Worm (Caenorhabditis elegans) whole organism, L2 larva: Measurements from ENCODE around the gene clec-196.

Experiments
- C34F6.9 ChIP-seq: fragments of 150-350 bp; optimal IDR thresholded peaks from 2 replicates; lab custom pipeline; 2014; ENCODE audit warnings: missing biosample characterization, missing genetic modification characterization
- F13H6.1 ChIP-seq: sonication (generic microtip); optimal IDR thresholded peaks from 2 replicates; lab custom pipeline; 2016; ENCODE audit warnings: missing genetic modification characterization, missing compliant biosample characterization
- R02D3.7 ChIP-seq: fragments of 150-350 bp; optimal IDR thresholded peaks from 2 replicates; lab custom pipeline; 2014; ENCODE audit warnings: missing biosample characterization, missing genetic modification characterization
- Y55F3AM.14 ChIP-seq: fragments of 200-800 bp; sonication (Bioruptor generic); optimal IDR thresholded peaks from 2 replicates; lab custom pipeline; 2018; ENCODE audit warnings: mild to moderate bottlenecking, missing genetic modification characterization, missing compliant biosample characterization
- ZK546.5 ChIP-seq: sonication (generic microtip); optimal IDR thresholded peaks from 2 replicates; lab custom pipeline; 2017; ENCODE audit warnings: missing biosample characterization, missing genetic modification characterization
- alr-1 ChIP-seq: fragments of 150-350 bp; optimal IDR thresholded peaks from 2 replicates; lab custom pipeline; 2014; ENCODE audit warnings: missing biosample characterization, missing genetic modification characterization
- ama-1 ChIP-seq: fragments of 150-350 bp; optimal IDR thresholded peaks from 2 replicates; lab custom pipeline; 2018; ENCODE audit warnings: inconsistent platforms
- blmp-1 ChIP-seq: sonication (generic microtip); optimal IDR thresholded peaks from 2 replicates; lab custom pipeline; 2017; ENCODE audit warnings: missing genetic modification characterization, mild to moderate bottlenecking, missing compliant biosample characterization, antibody characterized with exemption, moderate library complexity; ENCODE audit not compliant: insufficient read depth
- ceh-16 ChIP-seq: fragments of 150-350 bp; optimal IDR thresholded peaks from 2 replicates; lab custom pipeline; 2014; ENCODE audit warnings: missing biosample characterization, missing genetic modification characterization
- crh-2 ChIP-seq: sonication (generic microtip); optimal IDR thresholded peaks from 2 replicates; lab custom pipeline; 2017; ENCODE audit warnings: missing biosample characterization, missing genetic modification characterization
- dmd-4 ChIP-seq: sonication (generic microtip); optimal IDR thresholded peaks from 2 replicates; lab custom pipeline; 2017; ENCODE audit warnings: missing biosample characterization, missing genetic modification characterization
- egl-27 ChIP-seq: sonication (generic microtip); optimal IDR thresholded peaks from 3 replicates; lab custom pipeline; 2017; ENCODE audit warnings: missing biosample characterization, missing genetic modification reagents, missing genetic modification characterization
- lin-11 ChIP-seq: fragments of 150-350 bp; sonication (generic microtip); optimal IDR thresholded peaks from 2 replicates; lab custom pipeline; 2014; ENCODE audit warnings: missing biosample characterization, missing genetic modification characterization, inconsistent platforms, mixed read lengths
- lin-13 ChIP-seq: fragments of 150-350 bp; optimal IDR thresholded peaks from 2 replicates; lab custom pipeline; 2014; ENCODE audit warnings: missing biosample characterization, missing genetic modification reagents, missing genetic modification characterization
- lsy-2 ChIP-seq, 2 experiments: fragments of 150-350 bp in 1 of 2; sonication (generic microtip) in 1 of 2; optimal IDR thresholded peaks; 2 replicates each; lab custom pipeline; 2014 to 2017; ENCODE audit warnings: missing biosample characterization in 2 of 2, missing genetic modification characterization in 2 of 2
- mbf-1 ChIP-seq: sonication (generic microtip); optimal IDR thresholded peaks from 2 replicates; lab custom pipeline; 2017; ENCODE audit warnings: missing biosample characterization, missing genetic modification characterization
- nhr-11 ChIP-seq: fragments of 150-350 bp; optimal IDR thresholded peaks from 2 replicates; lab custom pipeline; 2014; ENCODE audit warnings: missing biosample characterization, missing genetic modification characterization
- nhr-129 ChIP-seq: fragments of 150-350 bp; optimal IDR thresholded peaks from 2 replicates; lab custom pipeline; 2014; ENCODE audit warnings: missing biosample characterization, missing genetic modification characterization
- nhr-23 ChIP-seq: fragments of 150-350 bp; optimal IDR thresholded peaks from 2 replicates; lab custom pipeline; 2014; ENCODE audit warnings: missing biosample characterization, missing genetic modification reagents, missing genetic modification characterization
- nhr-25 ChIP-seq: fragments of 150-350 bp; sonication (generic microtip); optimal IDR thresholded peaks from 3 replicates; lab custom pipeline; 2014; ENCODE audit warnings: missing biosample characterization, missing genetic modification characterization
- peb-1 ChIP-seq: fragments of 150-350 bp; optimal IDR thresholded peaks from 2 replicates; lab custom pipeline; 2014; ENCODE audit warnings: missing biosample characterization, missing genetic modification characterization
- skn-1 ChIP-seq: sonication (generic microtip); optimal IDR thresholded peaks from 2 replicates; lab custom pipeline; 2017; ENCODE audit warnings: missing biosample characterization, missing genetic modification characterization
- sma-3 ChIP-seq: sonication (generic microtip); optimal IDR thresholded peaks from 2 replicates; lab custom pipeline; 2016; ENCODE audit warnings: missing genetic modification reagents, missing genetic modification characterization, missing compliant biosample characterization
- sma-9 ChIP-seq, 2 experiments: fragments of 150-350 bp in 1 of 2; sonication (generic microtip) in 1 of 2; optimal IDR thresholded peaks; 2 replicates each; lab custom pipeline; 2014 to 2016; ENCODE audit warnings: missing genetic modification characterization in 2 of 2, mild to moderate bottlenecking in 1 of 2, missing biosample characterization in 1 of 2, missing compliant biosample characterization in 1 of 2, missing genetic modification reagents in 1 of 2, moderate library complexity in 1 of 2
- unc-55 ChIP-seq: fragments of 150-350 bp; sonication (generic microtip); optimal IDR thresholded peaks from 3 replicates; lab custom pipeline; 2014; ENCODE audit warnings: missing biosample characterization, missing genetic modification reagents, missing genetic modification characterization
- zag-1 ChIP-seq: fragments of 150-350 bp; optimal IDR thresholded peaks from 2 replicates; lab custom pipeline; 2014; ENCODE audit warnings: missing biosample characterization, missing genetic modification characterization
- ztf-4 ChIP-seq: fragments of 150-350 bp; optimal IDR thresholded peaks from 2 replicates; lab custom pipeline; 2014; ENCODE audit warnings: missing biosample characterization, missing genetic modification characterization

Gene clec-196

ce11 chrIV:17281060-17282021, 4.6 kb downstream of the clec-196 start (continued):
- TF ChIP-seq nhr-129 (tag; lab: Kevin White, UChicago) (peak; percentile 69), egl-27 (tag; lab: Kevin White, UChicago) (no peak), alr-1 (tag; lab: Kevin White, UChicago) (no peak), ama-1 (lab: Kevin White, UChicago) (peak; percentile 99), sma-9 (GFP tag; optimal IDR thresholded peaks at IDR 0.05; lab: Kevin White, UChicago) (peak; percentile 52), sma-9 (tag; optimal IDR thresholded peaks at IDR 0.05; lab: Kevin White, UChicago) (no peak), ZK546.5 (tag; lab: Kevin White, UChicago) (no peak), nhr-25 (tag; lab: Kevin White, UChicago) (peak; percentile 26), Y55F3AM.14 (GFP tag; lab: Kevin White, UChicago) (peak; percentile 71), nhr-11 (peak; percentile 71), mbf-1 (tag; lab: Kevin White, UChicago) (peak; percentile 24)

- no peak for TF ChIP-seq sma-3 (GFP tag; lab: Kevin White, UChicago)
- TF ChIP-seq lin-11 (tag; lab: Kevin White, UChicago): no peak
- TF ChIP-seq blmp-1 (tag; lab: Kevin White, UChicago): no peak
- TF ChIP-seq ZK546.5 (tag; lab: Kevin White, UChicago): no peak
- TF ChIP-seq nhr-25 (tag; lab: Kevin White, UChicago): no peak
These were observed 7.3 kb downstream of the clec-196 start, which contains the start of gene nra-1 for ce11 chrIV:17284099-17284498. TSS of gene nra-1 (minus strand) at chrIV:17284199.

- TF ChIP-seq peb-1 (tag; lab: Kevin White, UChicago): no peak
- no peak for TF ChIP-seq mbf-1 (tag; lab: Kevin White, UChicago)
- peak; percentile 91 for TF ChIP-seq unc-55 (GFP tag; lab: Kevin White, UChicago)
- TF ChIP-seq skn-1 (tag; lab: Kevin White, UChicago): no peak
- TF ChIP-seq lsy-2 (tag; optimal IDR thresholded peaks at IDR 0.05; lab: Kevin White, UChicago): peak in 1 of 2 experiments; percentile 56
- TF ChIP-seq zag-1: peak; percentile 31
- peak; percentile 69 for TF ChIP-seq crh-2 (tag; lab: Kevin White, UChicago)
- no peak for TF ChIP-seq dmd-4 (tag; lab: Kevin White, UChicago)
- TF ChIP-seq sma-9 (GFP tag; optimal IDR thresholded peaks at IDR 0.05; lab: Kevin White, UChicago): peak; percentile 66
- TF ChIP-seq sma-9 (tag; optimal IDR thresholded peaks at IDR 0.05; lab: Kevin White, UChicago): no peak
- TF ChIP-seq C34F6.9 (tag; lab: Kevin White, UChicago): peak; percentile 52
- peak; percentile 7 for TF ChIP-seq lin-13 (GFP tag; lab: Kevin White, UChicago)
- TF ChIP-seq alr-1 (tag; lab: Kevin White, UChicago): no peak
- no peak for TF ChIP-seq lin-11 (tag; lab: Kevin White, UChicago)
- TF ChIP-seq nhr-129 (tag; lab: Kevin White, UChicago): peak; percentile 50
- TF ChIP-seq ztf-4 (tag; lab: Kevin White, UChicago): peak; percentile 18
These were observed 8.5 kb downstream of the clec-196 start for ce11 chrIV:17285263-17285662.

- TF ChIP-seq nhr-129 (tag; lab: Kevin White, UChicago) (peak; percentile 55), ztf-4 (tag; lab: Kevin White, UChicago) (no peak), F13H6.1 (tag; lab: Kevin White, UChicago) (no peak)
These were observed 11.3 kb downstream of the clec-196 start, which contains the start of gene zipt-7.1 for ce11 chrIV:17287908-17288675. TSS of gene zipt-7.1 (minus strand) at chrIV:17288139.

ce11 chrIV:17291629-17292199, 15.0 kb downstream of the clec-196 start, which contains the start of the genes T28F3.11 and slc-17.4:
TSS of gene T28F3.11 (minus strand) at chrIV:17291679.
TSS of gene slc-17.4 (minus strand) at chrIV:17291733.
- TF ChIP-seq R02D3.7 (tag; lab: Kevin White, UChicago) (no peak), C34F6.9 (tag; lab: Kevin White, UChicago) (no peak), nhr-23 (tag; lab: Kevin White, UChicago) (no peak), unc-55 (GFP tag; lab: Kevin White, UChicago) (peak; percentile 4), ceh-16 (tag; lab: Kevin White, UChicago) (no peak), nhr-25 (tag; lab: Kevin White, UChicago) (no peak)
